Worm (Caenorhabditis elegans) whole organism, L4 larva: ENCODE results near the gene dhs-19.

Experiments used
- D1046.2 ChIP-seq: fragments of 200-800 bp; sonication (Bioruptor generic); IDR thresholded peaks from 2 replicates; pipeline ENCODE4 v1.3.6; 2022; ENCODE audit warnings: missing genetic modification characterization, missing compliant biosample characterization
- F37D6.2 ChIP-seq: sonication (generic microtip); optimal IDR thresholded peaks from 2 replicates; lab custom pipeline; 2016; ENCODE audit warnings: mild to moderate bottlenecking, missing genetic modification characterization, missing compliant biosample characterization
- Y48G9A.11 ChIP-seq: fragments of 200-800 bp; sonication (Bioruptor generic); IDR thresholded peaks from 2 replicates; pipeline ENCODE4 v1.3.6; 2022; ENCODE audit warnings: missing genetic modification reagents, missing genetic modification characterization, missing compliant biosample characterization
- Y5F2A.4 ChIP-seq: fragments of 200-800 bp; sonication (Bioruptor generic); optimal IDR thresholded peaks from 2 replicates; lab custom pipeline; 2018; ENCODE audit warnings: mild to moderate bottlenecking, missing genetic modification characterization, missing compliant biosample characterization
- ZK337.2 ChIP-seq: fragments of 200-800 bp; sonication (Bioruptor generic); IDR thresholded peaks from 2 replicates; pipeline ENCODE4 v1.3.6; 2022; ENCODE audit warnings: missing genetic modification reagents, missing genetic modification characterization, missing compliant biosample characterization
- ZK546.5 ChIP-seq, 2 experiments: sonication (generic microtip); optimal IDR thresholded peaks; 2 replicates each; lab custom pipeline; 2017; ENCODE audit warnings: missing biosample characterization in 2 of 2, missing genetic modification characterization in 2 of 2
- ceh-32 ChIP-seq: sonication (generic microtip); optimal IDR thresholded peaks from 2 replicates; lab custom pipeline; 2016; ENCODE audit warnings: mild to moderate bottlenecking, missing genetic modification characterization, missing compliant biosample characterization; ENCODE audit not compliant: poor library complexity
- ceh-82 ChIP-seq: sonication (generic microtip); optimal IDR thresholded peaks from 2 replicates; lab custom pipeline; 2017; ENCODE audit warnings: missing biosample characterization, missing genetic modification characterization
- ces-1 ChIP-seq: fragments of 150-350 bp; sonication (generic microtip); optimal IDR thresholded peaks from 4 replicates; lab custom pipeline; 2014; ENCODE audit warnings: missing biosample characterization, missing genetic modification reagents, missing genetic modification characterization
- daf-16 ChIP-seq, 3 experiments: sonication (generic microtip); optimal IDR thresholded peaks; 2 replicates each; lab custom pipeline; 2016 to 2017; ENCODE audit warnings: missing genetic modification characterization in 3 of 3, missing genetic modification reagents in 3 of 3, mild to moderate bottlenecking in 2 of 3, missing compliant biosample characterization in 2 of 3, missing biosample characterization in 1 of 3, moderate library complexity in 1 of 3
- dmd-9 ChIP-seq: fragments of 200-800 bp; sonication (Bioruptor generic); IDR thresholded peaks from 2 replicates; pipeline ENCODE4 v1.3.6; 2022; ENCODE audit warnings: missing genetic modification reagents, missing genetic modification characterization, missing compliant biosample characterization
- dpl-1 ChIP-seq: fragments of 150-350 bp; optimal IDR thresholded peaks from 2 replicates; lab custom pipeline; 2014; ENCODE audit warnings: missing biosample characterization, missing genetic modification reagents, missing genetic modification characterization
- egl-43 ChIP-seq: fragments of 200-800 bp; sonication (Bioruptor generic); IDR thresholded peaks from 2 replicates; pipeline ENCODE4 v1.3.6; 2022; ENCODE audit warnings: missing genetic modification reagents, missing genetic modification characterization, missing compliant biosample characterization
- fkh-10 ChIP-seq: fragments of 150-350 bp; optimal IDR thresholded peaks from 2 replicates; lab custom pipeline; 2014; ENCODE audit warnings: missing biosample characterization, missing genetic modification reagents, missing genetic modification characterization
- gei-8 ChIP-seq: fragments of 200-800 bp; sonication (Bioruptor generic); optimal IDR thresholded peaks from 2 replicates; lab custom pipeline; 2018; ENCODE audit warnings: mild to moderate bottlenecking, missing genetic modification characterization, missing compliant biosample characterization
- hlh-30 ChIP-seq: sonication (generic microtip); optimal IDR thresholded peaks from 2 replicates; lab custom pipeline; 2017; ENCODE audit warnings: antibody characterized with exemption, mild to moderate bottlenecking, missing genetic modification characterization, missing compliant biosample characterization; ENCODE audit not compliant: insufficient read depth
- hmg-1.1 ChIP-seq: fragments of 200-800 bp; sonication (Bioruptor generic); IDR thresholded peaks from 2 replicates; pipeline ENCODE4 v1.3.6; 2022; ENCODE audit warnings: missing genetic modification reagents, missing genetic modification characterization, missing compliant biosample characterization
- lim-7 ChIP-seq: fragments of 200-800 bp; sonication (Bioruptor generic); IDR thresholded peaks from 2 replicates; pipeline ENCODE4 v1.3.6; 2022; ENCODE audit warnings: missing genetic modification characterization, missing compliant biosample characterization
- lin-38 ChIP-seq: fragments of 200-800 bp; sonication (Bioruptor generic); IDR thresholded peaks from 2 replicates; pipeline ENCODE4 v1.3.6; 2022; ENCODE audit warnings: missing genetic modification reagents, missing genetic modification characterization, missing compliant biosample characterization
- lin-39 ChIP-seq: fragments of 150-350 bp; optimal IDR thresholded peaks from 2 replicates; lab custom pipeline; 2014; ENCODE audit warnings: missing biosample characterization, missing genetic modification reagents, missing genetic modification characterization
- madf-5 ChIP-seq, 2 experiments: fragments of 200-800 bp; sonication (Bioruptor generic); IDR thresholded peaks; 2 replicates each; pipeline ENCODE4 v1.3.6; 2022; ENCODE audit warnings: missing compliant biosample characterization in 2 of 2, missing genetic modification characterization in 2 of 2
- mep-1 ChIP-seq: fragments of 150-350 bp; sonication (generic microtip); optimal IDR thresholded peaks from 3 replicates; lab custom pipeline; 2014; ENCODE audit warnings: missing biosample characterization, missing genetic modification characterization
- mxl-3 ChIP-seq: fragments of 200-800 bp; sonication (Bioruptor generic); optimal IDR thresholded peaks from 2 replicates; lab custom pipeline; 2018; ENCODE audit warnings: mild to moderate bottlenecking, missing genetic modification characterization, missing compliant biosample characterization
- nhr-10 ChIP-seq: fragments of 150-350 bp; optimal IDR thresholded peaks from 2 replicates; lab custom pipeline; 2014; ENCODE audit warnings: missing biosample characterization, missing genetic modification characterization
- nhr-102 ChIP-seq: sonication (generic microtip); optimal IDR thresholded peaks from 2 replicates; lab custom pipeline; 2016; ENCODE audit warnings: mild to moderate bottlenecking, missing genetic modification characterization, moderate library complexity, missing compliant biosample characterization
- nhr-11 ChIP-seq: fragments of 150-350 bp; optimal IDR thresholded peaks from 2 replicates; lab custom pipeline; 2014; ENCODE audit warnings: missing biosample characterization, missing genetic modification characterization
- php-3 ChIP-seq: fragments of 200-800 bp; sonication (Bioruptor generic); IDR thresholded peaks from 2 replicates; pipeline ENCODE4 v1.3.6; 2022; ENCODE audit warnings: missing genetic modification reagents, missing genetic modification characterization, missing compliant biosample characterization
- saeg-2 ChIP-seq: fragments of 200-800 bp; sonication (Bioruptor generic); IDR thresholded peaks from 2 replicates; pipeline ENCODE4 v1.3.6; 2022; ENCODE audit warnings: missing genetic modification reagents, missing genetic modification characterization, missing compliant biosample characterization
- sdz-12 ChIP-seq: fragments of 200-800 bp; sonication (Bioruptor generic); optimal IDR thresholded peaks from 2 replicates; lab custom pipeline; 2018; ENCODE audit warnings: mild to moderate bottlenecking, missing genetic modification characterization, missing compliant biosample characterization
- set-16 ChIP-seq: fragments of 200-800 bp; sonication (Bioruptor generic); IDR thresholded peaks from 2 replicates; pipeline ENCODE4 v1.3.6; 2022; ENCODE audit warnings: missing genetic modification reagents, missing genetic modification characterization, missing compliant biosample characterization
- unc-130 ChIP-seq: sonication (generic microtip); optimal IDR thresholded peaks from 2 replicates; lab custom pipeline; 2016; ENCODE audit warnings: missing genetic modification reagents, missing genetic modification characterization, missing compliant biosample characterization
- unc-62 ChIP-seq, 3 experiments: fragments of 150-350 bp in 1 of 3; sonication (generic microtip); optimal IDR thresholded peaks in 2 of 3; peaks in 1 of 3; 1 replicate in 1 of 3; 2 replicates in 2 of 3; lab custom pipeline; 2014 to 2017; ENCODE audit warnings: missing biosample characterization in 3 of 3, missing genetic modification characterization in 3 of 3, missing genetic modification reagents in 3 of 3, missing genotype in 1 of 3
- zag-1 ChIP-seq: fragments of 150-350 bp; optimal IDR thresholded peaks from 2 replicates; lab custom pipeline; 2014; ENCODE audit warnings: missing biosample characterization, missing genetic modification characterization
- zfp-2 ChIP-seq: sonication (generic microtip); optimal IDR thresholded peaks from 2 replicates; lab custom pipeline; 2016; ENCODE audit warnings: mild to moderate bottlenecking, missing genetic modification characterization, missing compliant biosample characterization
- zfp-3 ChIP-seq: fragments of 200-800 bp; sonication (Bioruptor generic); conservative IDR thresholded peaks from 2 replicates; pipeline ENCODE4 v1.3.6; 2022; ENCODE audit warnings: missing genetic modification reagents, missing genetic modification characterization, missing compliant biosample characterization
- zip-11 ChIP-seq: fragments of 200-800 bp; sonication (Bioruptor generic); IDR thresholded peaks from 2 replicates; pipeline ENCODE4 v1.3.6; 2022; ENCODE audit warnings: missing genetic modification characterization, missing compliant biosample characterization
- zip-2 ChIP-seq: fragments of 150-350 bp; optimal IDR thresholded peaks from 2 replicates; lab custom pipeline; 2014; ENCODE audit warnings: missing biosample characterization, missing genetic modification characterization

Gene dhs-19

DNA sequence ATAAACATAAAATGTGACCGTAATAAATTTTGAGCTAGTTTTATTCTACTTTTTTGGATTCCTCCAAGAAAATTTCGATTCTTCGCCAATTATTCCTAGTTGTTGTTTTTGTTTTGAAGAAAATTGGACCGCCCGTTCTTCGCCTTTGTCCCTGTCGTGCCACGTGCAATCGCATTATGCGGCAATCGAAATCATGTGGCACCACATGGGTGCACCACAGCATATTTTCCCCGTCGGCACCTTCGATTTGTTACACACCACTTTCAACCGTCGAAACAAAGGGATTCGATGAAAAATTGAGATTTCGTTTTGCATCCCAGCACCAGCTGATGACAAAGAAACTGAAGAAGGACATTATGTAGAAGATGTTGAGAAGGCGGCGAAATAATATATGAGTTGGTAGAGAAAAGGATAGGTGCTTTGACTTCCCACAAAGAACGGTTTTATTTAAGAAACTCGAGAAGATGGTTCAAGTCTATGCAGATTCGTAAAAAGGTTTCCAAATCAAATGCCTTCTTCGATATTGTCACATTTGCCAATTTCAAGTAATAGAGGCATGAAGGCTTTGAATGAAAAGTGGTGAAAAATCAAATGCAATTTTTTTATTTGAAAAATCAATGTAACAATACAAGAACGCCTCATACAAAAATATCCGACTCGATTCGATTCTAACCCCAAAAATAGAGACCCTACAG lies 38.5 kb upstream of the dhs-19 start:
- peak; percentile 50 for TF ChIP-seq hlh-30
- no peak for TF ChIP-seq ZK337.2 (GFP tag; lab: Robert Waterston, UW)
- TF ChIP-seq unc-62 (GFP tag; optimal IDR thresholded peaks at IDR 0.05 in 1 of 2; lab: Kevin White, UChicago): peak in 1 of 2 experiments; percentile 91
- TF ChIP-seq unc-62 (tag; optimal IDR thresholded peaks at IDR 0.05; lab: Kevin White, UChicago): no peak

DNA sequence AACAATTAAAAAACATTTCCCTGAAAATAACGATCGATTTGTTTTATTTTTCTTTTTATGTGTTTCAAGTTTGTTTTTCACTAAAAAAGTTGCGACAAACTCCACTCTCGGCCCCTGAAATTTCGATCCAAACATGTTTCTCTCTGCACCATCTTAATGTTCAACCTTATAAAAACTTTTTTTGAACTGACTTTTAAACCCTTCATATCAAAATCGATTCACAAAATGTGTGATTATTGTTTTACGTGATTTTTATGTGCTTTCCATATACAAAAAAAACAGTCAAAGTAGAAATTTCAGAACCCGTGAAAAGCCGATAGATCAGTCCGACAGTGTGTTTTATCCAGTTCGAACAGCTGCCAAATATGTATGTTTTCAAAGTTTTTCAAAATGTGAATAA lies 37.2 kb upstream of the dhs-19 start, which contains the start of gene ccch-1:
TSS of gene ccch-1 (plus strand) at position 301 of the 400 bp plus-strand sequence.
- no peak for TF ChIP-seq fkh-10 (GFP tag; lab: Kevin White, UChicago)
- no peak for TF ChIP-seq F37D6.2
- TF ChIP-seq madf-5 (GFP tag; IDR thresholded peaks at IDR 0.05; lab: Robert Waterston, UW): no peak
- TF ChIP-seq zfp-3 (GFP tag; lab: Robert Waterston, UW): no peak

ce11 chrV:11526927-11527491 lies 36.7 kb upstream of the dhs-19 start:
- TF ChIP-seq unc-62 (GFP tag; optimal IDR thresholded peaks at IDR 0.05 in 1 of 2; lab: Kevin White, UChicago) (peak in 1 of 2 experiments; percentile 91), unc-62 (tag; optimal IDR thresholded peaks at IDR 0.05; lab: Kevin White, UChicago) (no peak), gei-8 (GFP tag; lab: Kevin White, UChicago) (no peak)

DNA sequence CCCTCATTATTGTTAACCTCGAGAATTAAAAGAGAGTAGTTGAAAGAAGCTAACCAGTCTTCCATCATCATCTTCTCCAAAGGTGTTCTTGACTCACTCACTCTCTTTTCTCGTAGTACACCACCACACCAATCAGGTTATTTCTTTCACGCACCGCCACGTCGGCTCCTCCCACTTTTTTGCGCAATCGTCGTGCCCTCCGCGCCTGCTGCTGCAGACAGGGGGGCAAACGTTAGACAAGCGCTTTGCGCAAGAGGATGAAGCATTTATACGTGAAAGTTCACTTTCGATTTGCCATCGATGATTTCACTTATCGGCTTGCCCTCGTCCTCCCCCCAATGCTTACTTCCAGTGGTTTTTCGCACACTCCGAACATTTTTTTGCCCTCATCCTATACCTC lies 35.1 kb upstream of the dhs-19 start:
- TF ChIP-seq lin-39: no peak
- no peak for TF ChIP-seq unc-62 (GFP tag; optimal IDR thresholded peaks at IDR 0.05 in 1 of 2; lab: Kevin White, UChicago)
- TF ChIP-seq unc-62 (tag; optimal IDR thresholded peaks at IDR 0.05; lab: Kevin White, UChicago): no peak
- TF ChIP-seq saeg-2: no peak
- TF ChIP-seq nhr-102 (tag; lab: Kevin White, UChicago): no peak
- no peak for TF ChIP-seq Y48G9A.11 (GFP tag; lab: Robert Waterston, UW)
- no peak for TF ChIP-seq php-3 (GFP tag; lab: Robert Waterston, UW)
- no peak for TF ChIP-seq ZK337.2 (GFP tag; lab: Robert Waterston, UW)
- TF ChIP-seq hmg-1.1 (GFP tag; lab: Robert Waterston, UW): 0 out of 2 replicates have a peak, but pooled peaks have one; percentile 32
- TF ChIP-seq ZK546.5 (tag; optimal IDR thresholded peaks at IDR 0.05; lab: Kevin White, UChicago): no peak
- TF ChIP-seq ceh-32 (tag; lab: Kevin White, UChicago): no peak
- peak; percentile 38 for TF ChIP-seq set-16
- no peak for TF ChIP-seq lin-38
- TF ChIP-seq Y5F2A.4 (GFP tag; lab: Kevin White, UChicago): no peak
- no peak for TF ChIP-seq dpl-1 (GFP tag; lab: Kevin White, UChicago)
- TF ChIP-seq ces-1: no peak
- no peak for TF ChIP-seq zfp-2 (tag; lab: Kevin White, UChicago)
- TF ChIP-seq sdz-12 (GFP tag; lab: Kevin White, UChicago): no peak
- TF ChIP-seq unc-130 (GFP tag; lab: Kevin White, UChicago): no peak
- TF ChIP-seq daf-16 (GFP tag; optimal IDR thresholded peaks at IDR 0.05; lab: Kevin White, UChicago): no peak
- no peak for TF ChIP-seq daf-16 (tag; optimal IDR thresholded peaks at IDR 0.05; lab: Kevin White, UChicago)
- TF ChIP-seq mxl-3: peak; percentile 42
- TF ChIP-seq D1046.2 (GFP tag; lab: Robert Waterston, UW): 0 out of 2 replicates have a peak, but pooled peaks have one; percentile 32
- no peak for TF ChIP-seq nhr-11 (tag; lab: Kevin White, UChicago)
- no peak for TF ChIP-seq zag-1
- no peak for TF ChIP-seq zfp-3 (GFP tag; lab: Robert Waterston, UW)
- TF ChIP-seq lim-7 (GFP tag; lab: Robert Waterston, UW): no peak
- no peak for TF ChIP-seq mep-1
- TF ChIP-seq dmd-9 (GFP tag; lab: Robert Waterston, UW): no peak
- 0 out of 2 replicates have a peak, but pooled peaks have one; percentile 39 for TF ChIP-seq egl-43 (GFP tag; lab: Robert Waterston, UW)
- TF ChIP-seq zip-11 (GFP tag; lab: Robert Waterston, UW): no peak
- TF ChIP-seq nhr-10: no peak
- no peak for TF ChIP-seq gei-8 (GFP tag; lab: Kevin White, UChicago)
- no peak for TF ChIP-seq ceh-82 (tag; lab: Kevin White, UChicago)
- TF ChIP-seq zip-2 (tag; lab: Kevin White, UChicago): no peak
